Worm (Caenorhabditis elegans) whole organism, L3 larva: ENCODE measurements around the gene tag-290.

ENCODE experiments used
- aly-2 ChIP-seq: fragments of 150-350 bp; optimal IDR thresholded peaks from 2 replicates; lab custom pipeline; 2014; ENCODE audit warnings: missing biosample characterization, missing genetic modification characterization
- fkh-2 ChIP-seq: fragments of 150-350 bp; optimal IDR thresholded peaks from 2 replicates; lab custom pipeline; 2014; ENCODE audit warnings: missing biosample characterization, missing genetic modification reagents, missing genetic modification characterization
- hmg-11 ChIP-seq: sonication (generic microtip); optimal IDR thresholded peaks from 2 replicates; lab custom pipeline; 2016; ENCODE audit warnings: missing genetic modification characterization, missing compliant biosample characterization
- mdl-1 ChIP-seq: fragments of 150-350 bp; optimal IDR thresholded peaks from 2 replicates; lab custom pipeline; 2014; ENCODE audit warnings: missing biosample characterization, missing genetic modification characterization
- nhr-11 ChIP-seq: fragments of 150-350 bp; optimal IDR thresholded peaks from 2 replicates; lab custom pipeline; 2014; ENCODE audit warnings: missing biosample characterization, missing genetic modification characterization
- nhr-237 ChIP-seq: fragments of 150-350 bp; optimal IDR thresholded peaks from 2 replicates; lab custom pipeline; 2014; ENCODE audit warnings: missing biosample characterization, missing genetic modification characterization
- snpc-4 ChIP-seq: fragments of 150-350 bp; optimal IDR thresholded peaks from 2 replicates; lab custom pipeline; 2014; ENCODE audit warnings: missing biosample characterization, missing genetic modification characterization
- tbx-2 ChIP-seq: sonication (generic microtip); optimal IDR thresholded peaks from 2 replicates; lab custom pipeline; 2016; ENCODE audit warnings: mild to moderate bottlenecking, missing genetic modification characterization, missing compliant biosample characterization
- ztf-11 ChIP-seq: fragments of 150-350 bp; optimal IDR thresholded peaks from 2 replicates; lab custom pipeline; 2014; ENCODE audit warnings: missing biosample characterization, missing genetic modification characterization
- ztf-4 ChIP-seq: fragments of 150-350 bp; optimal IDR thresholded peaks from 2 replicates; lab custom pipeline; 2014; ENCODE audit warnings: missing biosample characterization, missing genetic modification characterization

ce11 chrV:11572803-11573490 is 40.2 kb upstream of the tag-290 start, which contains the start of the genes H12C20.7 and nhr-68:
- no peak for TF ChIP-seq aly-2 (tag; lab: Kevin White, UChicago)
- no peak for TF ChIP-seq snpc-4 (tag; lab: Kevin White, UChicago)
- TF ChIP-seq ztf-4 (tag; lab: Kevin White, UChicago): peak; percentile 52
- TF ChIP-seq fkh-2 (tag; lab: Kevin White, UChicago): no peak
- no peak for TF ChIP-seq nhr-11 (tag; lab: Kevin White, UChicago)
- no peak for TF ChIP-seq hmg-11 (tag; lab: Kevin White, UChicago)
- TF ChIP-seq tbx-2 (tag; lab: Kevin White, UChicago): peak; percentile 87
- TF ChIP-seq ztf-11: no peak
- TF ChIP-seq mdl-1 (tag; lab: Kevin White, UChicago): peak; percentile 76
- no peak for TF ChIP-seq nhr-237
